Worm (Caenorhabditis elegans) whole organism, L4 larva: ENCODE measurements around the gene F44E2.4.
A peak's percentile ranks its signal among the peaks of the same experiment; 100 is the strongest.

ENCODE experiments used
- D1046.2 ChIP-seq: fragments of 200-800 bp; sonication (Bioruptor generic); IDR thresholded peaks from 2 replicates; pipeline ENCODE4 v1.3.6; 2022; ENCODE audit warnings: missing genetic modification characterization, missing compliant biosample characterization
- F44E2.7 ChIP-seq: fragments of 200-800 bp; sonication (Bioruptor generic); IDR thresholded peaks from 2 replicates; pipeline ENCODE4 v2.1.2; 2022; ENCODE audit warnings: missing genetic modification characterization, missing compliant biosample characterization
- T20F7.1 ChIP-seq: fragments of 200-800 bp; sonication (Bioruptor generic); optimal IDR thresholded peaks from 2 replicates; lab custom pipeline; 2018; ENCODE audit warnings: mild to moderate bottlenecking, missing genetic modification characterization, missing compliant biosample characterization
- T26A8.4 ChIP-seq: fragments of 200-800 bp; sonication (Bioruptor generic); IDR thresholded peaks from 2 replicates; pipeline ENCODE4 v1.3.6; 2022; ENCODE audit warnings: missing genetic modification characterization, missing compliant biosample characterization
- Y48G9A.11 ChIP-seq: fragments of 200-800 bp; sonication (Bioruptor generic); IDR thresholded peaks from 2 replicates; pipeline ENCODE4 v1.3.6; 2022; ENCODE audit warnings: missing genetic modification reagents, missing genetic modification characterization, missing compliant biosample characterization
- Y5F2A.4 ChIP-seq: fragments of 200-800 bp; sonication (Bioruptor generic); optimal IDR thresholded peaks from 2 replicates; lab custom pipeline; 2018; ENCODE audit warnings: mild to moderate bottlenecking, missing genetic modification characterization, missing compliant biosample characterization
- ZK337.2 ChIP-seq: fragments of 200-800 bp; sonication (Bioruptor generic); IDR thresholded peaks from 2 replicates; pipeline ENCODE4 v1.3.6; 2022; ENCODE audit warnings: missing genetic modification reagents, missing genetic modification characterization, missing compliant biosample characterization
- aha-1 ChIP-seq: fragments of 150-350 bp; peaks from one replicate; lab custom pipeline; 2014; ENCODE audit warnings: missing biosample characterization, missing genetic modification characterization
- aly-2 ChIP-seq: sonication (generic microtip); optimal IDR thresholded peaks from 2 replicates; lab custom pipeline; 2018; ENCODE audit warnings: missing biosample characterization, missing genetic modification characterization
- ama-1 ChIP-seq: fragments of 150-350 bp; optimal IDR thresholded peaks from 2 replicates; lab custom pipeline; 2014; ENCODE audit warnings: inconsistent platforms, mixed read lengths
- arid-1 ChIP-seq: fragments of 200-800 bp; sonication (Bioruptor generic); conservative IDR thresholded peaks from 2 replicates; pipeline ENCODE4 v1.3.6; 2022; ENCODE audit warnings: missing genetic modification reagents, missing genetic modification characterization, missing compliant biosample characterization
- ceh-20 ChIP-seq: fragments of 200-800 bp; sonication (Bioruptor generic); IDR thresholded peaks from 2 replicates; pipeline ENCODE4 v1.3.6; 2022; ENCODE audit warnings: missing genetic modification reagents, missing genetic modification characterization, missing compliant biosample characterization
- ceh-32 ChIP-seq: sonication (generic microtip); optimal IDR thresholded peaks from 2 replicates; lab custom pipeline; 2016; ENCODE audit warnings: mild to moderate bottlenecking, missing genetic modification characterization, missing compliant biosample characterization; ENCODE audit not compliant: poor library complexity
- ceh-44 ChIP-seq: fragments of 200-800 bp; sonication (Bioruptor generic); IDR thresholded peaks from 2 replicates; pipeline ENCODE4 v1.3.6; 2022; ENCODE audit warnings: missing genetic modification reagents, missing genetic modification characterization, missing compliant biosample characterization
- ces-1 ChIP-seq: fragments of 150-350 bp; sonication (generic microtip); optimal IDR thresholded peaks from 4 replicates; lab custom pipeline; 2014; ENCODE audit warnings: missing biosample characterization, missing genetic modification reagents, missing genetic modification characterization
- ctbp-1 ChIP-seq: fragments of 200-800 bp; sonication (Bioruptor generic); IDR thresholded peaks from 2 replicates; pipeline ENCODE4 v1.3.6; 2022; ENCODE audit warnings: missing genetic modification reagents, missing genetic modification characterization, missing compliant biosample characterization
- daf-12 ChIP-seq: fragments of 150-350 bp; optimal IDR thresholded peaks from 2 replicates; lab custom pipeline; 2014; ENCODE audit warnings: missing biosample characterization, missing genetic modification reagents, missing genetic modification characterization
- dmd-6 ChIP-seq: fragments of 200-800 bp; sonication (Bioruptor generic); IDR thresholded peaks from 2 replicates; pipeline ENCODE4 v1.3.6; 2022; ENCODE audit warnings: missing genetic modification reagents, missing genetic modification characterization, missing compliant biosample characterization
- dmd-9 ChIP-seq: fragments of 200-800 bp; sonication (Bioruptor generic); IDR thresholded peaks from 2 replicates; pipeline ENCODE4 v1.3.6; 2022; ENCODE audit warnings: missing genetic modification reagents, missing genetic modification characterization, missing compliant biosample characterization
- duxl-1 ChIP-seq: sonication (generic microtip); optimal IDR thresholded peaks from 2 replicates; lab custom pipeline; 2016; ENCODE audit warnings: mild to moderate bottlenecking, missing genetic modification characterization, moderate library complexity, missing compliant biosample characterization; ENCODE audit not compliant: poor library complexity
- egl-27 ChIP-seq: sonication (generic microtip); optimal IDR thresholded peaks from 3 replicates; lab custom pipeline; 2017; ENCODE audit warnings: missing biosample characterization, missing genetic modification reagents, missing genetic modification characterization
- egl-43 ChIP-seq: fragments of 200-800 bp; sonication (Bioruptor generic); IDR thresholded peaks from 2 replicates; pipeline ENCODE4 v1.3.6; 2022; ENCODE audit warnings: missing genetic modification reagents, missing genetic modification characterization, missing compliant biosample characterization
- fkh-10 ChIP-seq: fragments of 150-350 bp; optimal IDR thresholded peaks from 2 replicates; lab custom pipeline; 2014; ENCODE audit warnings: missing biosample characterization, missing genetic modification reagents, missing genetic modification characterization
- gei-8 ChIP-seq: fragments of 200-800 bp; sonication (Bioruptor generic); optimal IDR thresholded peaks from 2 replicates; lab custom pipeline; 2018; ENCODE audit warnings: mild to moderate bottlenecking, missing genetic modification characterization, missing compliant biosample characterization
- hif-1 ChIP-seq, 2 experiments: sonication (generic microtip); optimal IDR thresholded peaks; 2 replicates each; lab custom pipeline; 2016 to 2017; ENCODE audit warnings: missing compliant biosample characterization in 2 of 2, missing genetic modification characterization in 2 of 2, missing genetic modification reagents in 2 of 2, missing genotype in 2 of 2, mild to moderate bottlenecking in 1 of 2
- hmg-1.1 ChIP-seq: fragments of 200-800 bp; sonication (Bioruptor generic); IDR thresholded peaks from 2 replicates; pipeline ENCODE4 v1.3.6; 2022; ENCODE audit warnings: missing genetic modification reagents, missing genetic modification characterization, missing compliant biosample characterization
- lin-1 ChIP-seq: fragments of 200-800 bp; sonication (Bioruptor generic); IDR thresholded peaks from 2 replicates; pipeline ENCODE4 v1.3.6; 2022; ENCODE audit warnings: missing genetic modification reagents, missing genetic modification characterization, missing compliant biosample characterization
- lin-13 ChIP-seq: fragments of 150-350 bp; optimal IDR thresholded peaks from 2 replicates; lab custom pipeline; 2014; ENCODE audit warnings: missing biosample characterization, missing genetic modification reagents, missing genetic modification characterization
- lin-15B ChIP-seq: fragments of 150-350 bp; sonication (generic microtip); optimal IDR thresholded peaks from 3 replicates; lab custom pipeline; 2014; ENCODE audit warnings: missing biosample characterization, missing genetic modification characterization
- lin-29 ChIP-seq: fragments of 200-800 bp; sonication (Bioruptor generic); IDR thresholded peaks from 2 replicates; pipeline ENCODE4 v1.3.6; 2022; ENCODE audit warnings: missing genetic modification reagents, missing genetic modification characterization, missing compliant biosample characterization
- lir-3 ChIP-seq: sonication (generic microtip); optimal IDR thresholded peaks from 2 replicates; lab custom pipeline; 2016; ENCODE audit warnings: mild to moderate bottlenecking, missing genetic modification characterization, missing compliant biosample characterization
- lsy-2 ChIP-seq, 2 experiments: fragments of 150-350 bp in 1 of 2; sonication (generic microtip) in 1 of 2; optimal IDR thresholded peaks; 2 replicates each; lab custom pipeline; 2014 to 2017; ENCODE audit warnings: missing biosample characterization in 2 of 2, missing genetic modification characterization in 2 of 2
- mep-1 ChIP-seq: fragments of 150-350 bp; sonication (generic microtip); optimal IDR thresholded peaks from 3 replicates; lab custom pipeline; 2014; ENCODE audit warnings: missing biosample characterization, missing genetic modification characterization
- mes-2 ChIP-seq: sonication (generic microtip); optimal IDR thresholded peaks from 2 replicates; lab custom pipeline; 2016; ENCODE audit warnings: missing genotype, mild to moderate bottlenecking, missing genetic modification characterization, missing compliant biosample characterization; ENCODE audit not compliant: poor library complexity, severe bottlenecking
- mxl-2 ChIP-seq: fragments of 200-800 bp; sonication (Bioruptor generic); conservative IDR thresholded peaks from 2 replicates; pipeline ENCODE4 v1.3.6; 2022; ENCODE audit warnings: missing genetic modification reagents, missing genetic modification characterization, missing compliant biosample characterization
- nhr-102 ChIP-seq: sonication (generic microtip); optimal IDR thresholded peaks from 2 replicates; lab custom pipeline; 2016; ENCODE audit warnings: mild to moderate bottlenecking, missing genetic modification characterization, moderate library complexity, missing compliant biosample characterization
- nhr-11 ChIP-seq: fragments of 150-350 bp; optimal IDR thresholded peaks from 2 replicates; lab custom pipeline; 2014; ENCODE audit warnings: missing biosample characterization, missing genetic modification characterization
- nhr-237 ChIP-seq: sonication (generic microtip); optimal IDR thresholded peaks from 2 replicates; lab custom pipeline; 2017; ENCODE audit warnings: missing biosample characterization, missing genetic modification characterization
- nhr-28 ChIP-seq: fragments of 150-350 bp; optimal IDR thresholded peaks from 2 replicates; lab custom pipeline; 2014; ENCODE audit warnings: missing biosample characterization, missing genetic modification characterization
- nhr-41 ChIP-seq: fragments of 200-800 bp; sonication (Bioruptor generic); IDR thresholded peaks from 2 replicates; pipeline ENCODE4 v1.3.6; 2022; ENCODE audit warnings: missing genetic modification reagents, missing genetic modification characterization, missing compliant biosample characterization
- nhr-6 ChIP-seq: fragments of 150-350 bp; optimal IDR thresholded peaks from 2 replicates; lab custom pipeline; 2014; ENCODE audit warnings: missing biosample characterization, missing genetic modification characterization
- pha-4 ChIP-seq, 2 experiments: fragments of 150-350 bp in 1 of 2; fragments of 200-800 bp in 1 of 2; sonication (Bioruptor generic) in 1 of 2; IDR thresholded peaks in 1 of 2; optimal IDR thresholded peaks in 1 of 2; 2 replicates each; pipeline versions ENCODE4 v1.3.6 to Lab custom; 2014 to 2022; ENCODE audit warnings: missing genetic modification characterization in 2 of 2, missing genetic modification reagents in 2 of 2, missing biosample characterization in 1 of 2, missing compliant biosample characterization in 1 of 2
- set-16 ChIP-seq: fragments of 200-800 bp; sonication (Bioruptor generic); IDR thresholded peaks from 2 replicates; pipeline ENCODE4 v1.3.6; 2022; ENCODE audit warnings: missing genetic modification reagents, missing genetic modification characterization, missing compliant biosample characterization
- skn-1 ChIP-seq: fragments of 150-350 bp; optimal IDR thresholded peaks from 2 replicates; lab custom pipeline; 2014; ENCODE audit warnings: missing biosample characterization, missing genetic modification characterization
- snpc-4 ChIP-seq: fragments of 150-350 bp; optimal IDR thresholded peaks from 2 replicates; lab custom pipeline; 2014; ENCODE audit warnings: missing biosample characterization, missing genetic modification characterization
- spr-1 ChIP-seq: sonication (generic microtip); optimal IDR thresholded peaks from 2 replicates; lab custom pipeline; 2016; ENCODE audit warnings: mild to moderate bottlenecking, missing genetic modification characterization, missing compliant biosample characterization
- tag-97 ChIP-seq: fragments of 200-800 bp; sonication (Bioruptor generic); IDR thresholded peaks from 2 replicates; pipeline ENCODE4 v1.3.6; 2022; ENCODE audit warnings: missing genetic modification characterization, missing compliant biosample characterization
- unc-39 ChIP-seq: sonication (generic microtip); optimal IDR thresholded peaks from 2 replicates; lab custom pipeline; 2017; ENCODE audit warnings: missing biosample characterization, missing genetic modification characterization
- vab-7 ChIP-seq: fragments of 200-800 bp; sonication (Bioruptor generic); IDR thresholded peaks from 2 replicates; pipeline ENCODE4 v1.3.6; 2022; ENCODE audit warnings: missing genetic modification reagents, missing genetic modification characterization, missing compliant biosample characterization
- zfp-2 ChIP-seq: sonication (generic microtip); optimal IDR thresholded peaks from 2 replicates; lab custom pipeline; 2016; ENCODE audit warnings: mild to moderate bottlenecking, missing genetic modification characterization, missing compliant biosample characterization
- zip-11 ChIP-seq: fragments of 200-800 bp; sonication (Bioruptor generic); IDR thresholded peaks from 2 replicates; pipeline ENCODE4 v1.3.6; 2022; ENCODE audit warnings: missing genetic modification characterization, missing compliant biosample characterization

The F44E2.4 gene

ce11 chrIII:8785426-8785825, 52.8 kb downstream of the F44E2.4 start:
- TF ChIP-seq ctbp-1 = no peak
- TF ChIP-seq mes-2 = peak; percentile 29
- TF ChIP-seq mep-1 (tag; lab: Kevin White, UChicago) = peak; percentile 56
- TF ChIP-seq ces-1 = no peak
- TF ChIP-seq ama-1 (lab: Kevin White, UChicago) = no peak
- TF ChIP-seq lin-29 = no peak
- no peak for TF ChIP-seq ZK337.2 (GFP tag; lab: Robert Waterston, UW)
- TF ChIP-seq lir-3 = no peak
- TF ChIP-seq vab-7 (GFP tag; lab: Robert Waterston, UW) = 0 out of 2 replicates have a peak, but pooled peaks have one; percentile 10
- TF ChIP-seq spr-1 (tag; lab: Kevin White, UChicago) = no peak
- TF ChIP-seq ceh-32 (tag; lab: Kevin White, UChicago) = no peak
- no peak for TF ChIP-seq fkh-10 (GFP tag; lab: Kevin White, UChicago)
- no peak for TF ChIP-seq Y5F2A.4 (GFP tag; lab: Kevin White, UChicago)
- no peak for TF ChIP-seq lin-1 (GFP tag; lab: Robert Waterston, UW)
- TF ChIP-seq dmd-6 (GFP tag; lab: Robert Waterston, UW) = peak; percentile 81
- TF ChIP-seq mxl-2 (GFP tag; lab: Robert Waterston, UW) = no peak
- TF ChIP-seq nhr-28 (tag; lab: Kevin White, UChicago) = peak; percentile 78
- TF ChIP-seq zfp-2 = no peak
- peak; percentile 56 for TF ChIP-seq hmg-1.1 (GFP tag; lab: Robert Waterston, UW)
- no peak; the same call in 1 of the 2 replicates for TF ChIP-seq pha-4 (GFP tag; IDR thresholded peaks at IDR 0.05; lab: Robert Waterston, UW)
- no peak for TF ChIP-seq pha-4 (tag; optimal IDR thresholded peaks at IDR 0.05; lab: Kevin White, UChicago)
- no peak for TF ChIP-seq T26A8.4
- TF ChIP-seq hif-1 (tag; optimal IDR thresholded peaks at IDR 0.05; lab: Kevin White, UChicago) = peak in 1 of 2 experiments; percentile 48
- TF ChIP-seq duxl-1 (tag; lab: Kevin White, UChicago) = peak; percentile 22
- no peak for TF ChIP-seq skn-1 (tag; lab: Kevin White, UChicago)
- TF ChIP-seq daf-12 (tag; lab: Kevin White, UChicago) = no peak
- peak; percentile 64 for TF ChIP-seq nhr-11
- peak; percentile 76; the same call in 1 of the 2 replicates for TF ChIP-seq ceh-20 (GFP tag; lab: Robert Waterston, UW)
- no peak for TF ChIP-seq dmd-9 (GFP tag; lab: Robert Waterston, UW)
- TF ChIP-seq gei-8 (GFP tag; lab: Kevin White, UChicago) = peak; percentile 78
- TF ChIP-seq lsy-2 (tag; optimal IDR thresholded peaks at IDR 0.05; lab: Kevin White, UChicago) = peak in 1 of 2 experiments; percentile 63
- no peak for TF ChIP-seq set-16
- TF ChIP-seq aha-1 (tag; lab: Kevin White, UChicago) = peak; percentile 96
- TF ChIP-seq Y48G9A.11 (GFP tag; lab: Robert Waterston, UW) = no peak
- no peak for TF ChIP-seq snpc-4 (tag; lab: Kevin White, UChicago)
- TF ChIP-seq nhr-41 (GFP tag; lab: Robert Waterston, UW) = no peak
- TF ChIP-seq nhr-102 (tag; lab: Kevin White, UChicago) = no peak
- TF ChIP-seq T20F7.1 (GFP tag; lab: Kevin White, UChicago) = no peak
- no peak for TF ChIP-seq zip-11 (GFP tag; lab: Robert Waterston, UW)
- TF ChIP-seq egl-43 (GFP tag; lab: Robert Waterston, UW) = 0 out of 2 replicates have a peak, but pooled peaks have one; percentile 62
- no peak for TF ChIP-seq unc-39
- no peak for TF ChIP-seq egl-27 (tag; lab: Kevin White, UChicago)
- no peak for TF ChIP-seq lin-15B
- peak; percentile 64; the same call in 1 of the 2 replicates for TF ChIP-seq F44E2.7 (GFP tag; lab: Robert Waterston, UW)
- no peak for TF ChIP-seq D1046.2 (GFP tag; lab: Robert Waterston, UW)
- no peak for TF ChIP-seq aly-2 (tag; lab: Kevin White, UChicago)
- no peak for TF ChIP-seq tag-97 (GFP tag; lab: Robert Waterston, UW)
- TF ChIP-seq ceh-44 (GFP tag; lab: Robert Waterston, UW) = no peak
- TF ChIP-seq arid-1 = no peak
- no peak for TF ChIP-seq nhr-237
- no peak for TF ChIP-seq lin-13 (GFP tag; lab: Kevin White, UChicago)
- TF ChIP-seq nhr-6 = no peak
